Worm (Caenorhabditis elegans) whole organism, L2 larva: Measurements from ENCODE around the gene srv-25.
A peak's percentile ranks its signal among the peaks of the same experiment; 100 is the strongest.

ENCODE experiments used
- C34F6.9 ChIP-seq: fragments of 150-350 bp; optimal IDR thresholded peaks from 2 replicates; lab custom pipeline; 2014; ENCODE audit warnings: missing biosample characterization, missing genetic modification characterization
- R02D3.7 ChIP-seq: fragments of 150-350 bp; optimal IDR thresholded peaks from 2 replicates; lab custom pipeline; 2014; ENCODE audit warnings: missing biosample characterization, missing genetic modification characterization
- ZK546.5 ChIP-seq: sonication (generic microtip); optimal IDR thresholded peaks from 2 replicates; lab custom pipeline; 2017; ENCODE audit warnings: missing biosample characterization, missing genetic modification characterization
- alr-1 ChIP-seq: fragments of 150-350 bp; optimal IDR thresholded peaks from 2 replicates; lab custom pipeline; 2014; ENCODE audit warnings: missing biosample characterization, missing genetic modification characterization
- blmp-1 ChIP-seq: sonication (generic microtip); optimal IDR thresholded peaks from 2 replicates; lab custom pipeline; 2017; ENCODE audit warnings: missing genetic modification characterization, mild to moderate bottlenecking, missing compliant biosample characterization, antibody characterized with exemption, moderate library complexity; ENCODE audit not compliant: insufficient read depth
- ceh-16 ChIP-seq: fragments of 150-350 bp; optimal IDR thresholded peaks from 2 replicates; lab custom pipeline; 2014; ENCODE audit warnings: missing biosample characterization, missing genetic modification characterization
- crh-2 ChIP-seq: sonication (generic microtip); optimal IDR thresholded peaks from 2 replicates; lab custom pipeline; 2017; ENCODE audit warnings: missing biosample characterization, missing genetic modification characterization
- dmd-4 ChIP-seq: sonication (generic microtip); optimal IDR thresholded peaks from 2 replicates; lab custom pipeline; 2017; ENCODE audit warnings: missing biosample characterization, missing genetic modification characterization
- egl-27 ChIP-seq: sonication (generic microtip); optimal IDR thresholded peaks from 3 replicates; lab custom pipeline; 2017; ENCODE audit warnings: missing biosample characterization, missing genetic modification reagents, missing genetic modification characterization
- elt-1 ChIP-seq: fragments of 150-350 bp; optimal IDR thresholded peaks from 2 replicates; lab custom pipeline; 2014; ENCODE audit warnings: missing biosample characterization, missing genetic modification characterization
- elt-3 ChIP-seq: sonication (generic microtip); optimal IDR thresholded peaks from 2 replicates; lab custom pipeline; 2017; ENCODE audit warnings: missing biosample characterization, missing genetic modification characterization
- fos-1 ChIP-seq: fragments of 150-350 bp; optimal IDR thresholded peaks from 2 replicates; lab custom pipeline; 2014; ENCODE audit warnings: missing biosample characterization, missing genetic modification characterization
- lin-13 ChIP-seq: fragments of 150-350 bp; optimal IDR thresholded peaks from 2 replicates; lab custom pipeline; 2014; ENCODE audit warnings: missing biosample characterization, missing genetic modification reagents, missing genetic modification characterization
- lin-39 ChIP-seq: fragments of 150-350 bp; optimal IDR thresholded peaks from 2 replicates; lab custom pipeline; 2014; ENCODE audit warnings: missing biosample characterization, missing genetic modification reagents, missing genetic modification characterization
- mab-5 ChIP-seq: fragments of 150-350 bp; optimal IDR thresholded peaks from 2 replicates; lab custom pipeline; 2014; ENCODE audit warnings: missing biosample characterization, missing genetic modification characterization
- mbf-1 ChIP-seq: sonication (generic microtip); optimal IDR thresholded peaks from 2 replicates; lab custom pipeline; 2017; ENCODE audit warnings: missing biosample characterization, missing genetic modification characterization
- mdl-1 ChIP-seq, 2 experiments: fragments of 150-350 bp in 1 of 2; sonication (generic microtip) in 1 of 2; optimal IDR thresholded peaks; 2 replicates each; lab custom pipeline; 2017; ENCODE audit warnings: missing biosample characterization in 2 of 2, missing genetic modification characterization in 2 of 2
- nhr-129 ChIP-seq: fragments of 150-350 bp; optimal IDR thresholded peaks from 2 replicates; lab custom pipeline; 2014; ENCODE audit warnings: missing biosample characterization, missing genetic modification characterization
- nhr-21 ChIP-seq: fragments of 150-350 bp; optimal IDR thresholded peaks from 2 replicates; lab custom pipeline; 2014; ENCODE audit warnings: missing biosample characterization, missing genetic modification characterization
- nhr-23 ChIP-seq: fragments of 150-350 bp; optimal IDR thresholded peaks from 2 replicates; lab custom pipeline; 2014; ENCODE audit warnings: missing biosample characterization, missing genetic modification reagents, missing genetic modification characterization
- nhr-237 ChIP-seq: fragments of 150-350 bp; optimal IDR thresholded peaks from 2 replicates; lab custom pipeline; 2014; ENCODE audit warnings: missing biosample characterization, missing genetic modification characterization
- nhr-25 ChIP-seq: fragments of 150-350 bp; sonication (generic microtip); optimal IDR thresholded peaks from 3 replicates; lab custom pipeline; 2014; ENCODE audit warnings: missing biosample characterization, missing genetic modification characterization
- nhr-6 ChIP-seq: fragments of 150-350 bp; optimal IDR thresholded peaks from 2 replicates; lab custom pipeline; 2014; ENCODE audit warnings: missing biosample characterization, missing genetic modification characterization
- nhr-77 ChIP-seq: fragments of 150-350 bp; optimal IDR thresholded peaks from 2 replicates; lab custom pipeline; 2014; ENCODE audit warnings: missing biosample characterization, missing genetic modification characterization
- peb-1 ChIP-seq: fragments of 150-350 bp; optimal IDR thresholded peaks from 2 replicates; lab custom pipeline; 2014; ENCODE audit warnings: missing biosample characterization, missing genetic modification characterization
- sem-4 ChIP-seq: fragments of 150-350 bp; optimal IDR thresholded peaks from 2 replicates; lab custom pipeline; 2014; ENCODE audit warnings: missing biosample characterization, missing genetic modification reagents, missing genetic modification characterization
- skn-1 ChIP-seq: sonication (generic microtip); optimal IDR thresholded peaks from 2 replicates; lab custom pipeline; 2017; ENCODE audit warnings: missing biosample characterization, missing genetic modification characterization
- sma-3 ChIP-seq: sonication (generic microtip); optimal IDR thresholded peaks from 2 replicates; lab custom pipeline; 2016; ENCODE audit warnings: missing genetic modification reagents, missing genetic modification characterization, missing compliant biosample characterization
- sma-9 ChIP-seq, 2 experiments: fragments of 150-350 bp in 1 of 2; sonication (generic microtip) in 1 of 2; optimal IDR thresholded peaks; 2 replicates each; lab custom pipeline; 2014 to 2016; ENCODE audit warnings: missing genetic modification characterization in 2 of 2, mild to moderate bottlenecking in 1 of 2, missing biosample characterization in 1 of 2, missing compliant biosample characterization in 1 of 2, missing genetic modification reagents in 1 of 2, moderate library complexity in 1 of 2
- unc-62 ChIP-seq: fragments of 150-350 bp; optimal IDR thresholded peaks from 2 replicates; lab custom pipeline; 2014; ENCODE audit warnings: missing biosample characterization, missing genetic modification reagents, missing genetic modification characterization
- zag-1 ChIP-seq: fragments of 150-350 bp; optimal IDR thresholded peaks from 2 replicates; lab custom pipeline; 2014; ENCODE audit warnings: missing biosample characterization, missing genetic modification characterization
- ztf-11 ChIP-seq: sonication (generic microtip); optimal IDR thresholded peaks from 2 replicates; lab custom pipeline; 2017; ENCODE audit warnings: missing biosample characterization, missing genetic modification characterization

The srv-25 gene

ce11 chrIV:6336748-6337147, 33.2 kb upstream of the srv-25 start (continued):
- TF ChIP-seq mbf-1 (tag; lab: Kevin White, UChicago): no peak
- TF ChIP-seq sma-3: peak; percentile 97
- no peak for TF ChIP-seq nhr-77 (tag; lab: Kevin White, UChicago)
- TF ChIP-seq crh-2 (tag; lab: Kevin White, UChicago): peak; percentile 96
- peak; percentile 98 for TF ChIP-seq blmp-1 (tag; lab: Kevin White, UChicago)
- peak; percentile 77 for TF ChIP-seq ceh-16 (tag; lab: Kevin White, UChicago)
- TF ChIP-seq sma-9 (GFP tag; optimal IDR thresholded peaks at IDR 0.05; lab: Kevin White, UChicago): peak; percentile 100
- TF ChIP-seq sma-9 (tag; optimal IDR thresholded peaks at IDR 0.05; lab: Kevin White, UChicago): peak; percentile 79
- TF ChIP-seq zag-1 (tag; lab: Kevin White, UChicago): peak; percentile 41
- peak; percentile 53 for TF ChIP-seq skn-1 (tag; lab: Kevin White, UChicago)
- TF ChIP-seq C34F6.9 (tag; lab: Kevin White, UChicago): peak; percentile 99
- peak; percentile 98 to 99 for TF ChIP-seq mdl-1 (tag; optimal IDR thresholded peaks at IDR 0.05; lab: Kevin White, UChicago)
- TF ChIP-seq unc-62: peak; percentile 88
- TF ChIP-seq ZK546.5 (tag; lab: Kevin White, UChicago): peak; percentile 22
- TF ChIP-seq dmd-4 (tag; lab: Kevin White, UChicago): no peak
- TF ChIP-seq ztf-11 (tag; lab: Kevin White, UChicago): no peak
- TF ChIP-seq nhr-129 (tag; lab: Kevin White, UChicago): peak; percentile 98
- TF ChIP-seq lin-39 (tag; lab: Kevin White, UChicago): no peak
- TF ChIP-seq nhr-237 (tag; lab: Kevin White, UChicago): no peak

ce11 chrIV:6335908-6336307, 32.4 kb upstream of the srv-25 start, which contains the start of gene mif-4:
mif-4 (minus strand) TSS chrIV:6335994.
- no peak for TF ChIP-seq mbf-1 (tag; lab: Kevin White, UChicago)
- TF ChIP-seq nhr-129 (tag; lab: Kevin White, UChicago): peak; percentile 9
- peak; percentile 9 for TF ChIP-seq sma-9 (GFP tag; optimal IDR thresholded peaks at IDR 0.05; lab: Kevin White, UChicago)
- no peak for TF ChIP-seq sma-9 (tag; optimal IDR thresholded peaks at IDR 0.05; lab: Kevin White, UChicago)
- TF ChIP-seq nhr-6 (tag; lab: Kevin White, UChicago): no peak
- TF ChIP-seq mdl-1 (tag; optimal IDR thresholded peaks at IDR 0.05; lab: Kevin White, UChicago): no peak
- no peak for TF ChIP-seq elt-3
- no peak for TF ChIP-seq alr-1
- TF ChIP-seq, all 48 proteins: peak for 2

ce11 chrIV:6333915-6334314, 30.4 kb upstream of the srv-25 start, which contains the start of gene blos-2:
blos-2 (plus strand) TSS chrIV:6334215.
- TF ChIP-seq mab-5 (tag; lab: Kevin White, UChicago) (no peak), peb-1 (tag; lab: Kevin White, UChicago) (no peak), egl-27 (no peak), fos-1 (tag; lab: Kevin White, UChicago) (no peak), nhr-6 (tag; lab: Kevin White, UChicago) (no peak), nhr-23 (tag; lab: Kevin White, UChicago) (no peak), R02D3.7 (tag; lab: Kevin White, UChicago) (no peak), lin-13 (no peak), sma-9 (GFP tag; optimal IDR thresholded peaks at IDR 0.05; lab: Kevin White, UChicago) (no peak), sma-9 (tag; optimal IDR thresholded peaks at IDR 0.05; lab: Kevin White, UChicago) (no peak), nhr-21 (tag; lab: Kevin White, UChicago) (no peak), unc-62 (no peak), sem-4 (tag; lab: Kevin White, UChicago) (no peak), elt-1 (no peak), lin-39 (tag; lab: Kevin White, UChicago) (no peak), alr-1 (no peak)
- TF ChIP-seq, all 48 proteins: peak for 0

- TF ChIP-seq nhr-21 (tag; lab: Kevin White, UChicago) (no peak), fos-1 (tag; lab: Kevin White, UChicago) (peak; percentile 68)
Measured at ce11 chrIV:6330790-6331189, 27.2 kb upstream of the srv-25 start.

- no peak for TF ChIP-seq nhr-25 (tag; lab: Kevin White, UChicago)
- no peak for TF ChIP-seq sem-4 (tag; lab: Kevin White, UChicago)
- TF ChIP-seq nhr-237 (tag; lab: Kevin White, UChicago): no peak
- no peak for TF ChIP-seq mbf-1 (tag; lab: Kevin White, UChicago)
- no peak for TF ChIP-seq ztf-11 (tag; lab: Kevin White, UChicago)
- TF ChIP-seq, all 48 proteins: peak for 0
Measured at ce11 chrIV:6329339-6329738, 25.8 kb upstream of the srv-25 start, which contains the start of gene seu-1. seu-1 (plus strand) TSS chrIV:6329639.
